Worm (Caenorhabditis elegans) whole organism, mixed stage, embryonic: ENCODE measurements around the gene col-76.

Source experiments
- M03D4.4 ChIP-seq: sonication (generic microtip); optimal IDR thresholded peaks from 2 replicates; lab custom pipeline; 2017; ENCODE audit warnings: mild to moderate bottlenecking, missing genetic modification characterization, missing compliant biosample characterization
- bed-3 ChIP-seq: fragments of 200-800 bp; sonication (Bioruptor generic); optimal IDR thresholded peaks from 3 replicates; lab custom pipeline; 2018; ENCODE audit warnings: mild to moderate bottlenecking, missing genetic modification characterization, moderate library complexity, missing compliant biosample characterization
- blmp-1 ChIP-seq: fragments of 150-350 bp; optimal IDR thresholded peaks from 2 replicates; lab custom pipeline; 2014; ENCODE audit warnings: missing biosample characterization, missing genetic modification characterization
- ceh-39 ChIP-seq: fragments of 150-350 bp; optimal IDR thresholded peaks from 2 replicates; lab custom pipeline; 2014; ENCODE audit warnings: missing biosample characterization, missing genetic modification characterization
- ceh-43 ChIP-seq: fragments of 200-800 bp; sonication (Bioruptor generic); optimal IDR thresholded peaks from 2 replicates; lab custom pipeline; 2018; ENCODE audit warnings: mild to moderate bottlenecking, missing genetic modification characterization, moderate library complexity, missing compliant biosample characterization
- ceh-83 ChIP-seq: fragments of 200-800 bp; sonication (Bioruptor generic); optimal IDR thresholded peaks from 2 replicates; lab custom pipeline; 2018; ENCODE audit warnings: mild to moderate bottlenecking, missing genetic modification characterization, missing compliant biosample characterization
- ces-1 ChIP-seq: fragments of 150-350 bp; optimal IDR thresholded peaks from 2 replicates; lab custom pipeline; 2014; ENCODE audit warnings: missing biosample characterization, missing genetic modification reagents, missing genetic modification characterization
- cnd-1 ChIP-seq: fragments of 200-800 bp; sonication (Bioruptor generic); optimal IDR thresholded peaks from 2 replicates; lab custom pipeline; 2018; ENCODE audit warnings: mild to moderate bottlenecking, missing genetic modification characterization, missing compliant biosample characterization
- drap-1 ChIP-seq: fragments of 200-800 bp; sonication (Bioruptor generic); optimal IDR thresholded peaks from 3 replicates; lab custom pipeline; 2018; ENCODE audit warnings: mild to moderate bottlenecking, missing genetic modification characterization, missing compliant biosample characterization
- elt-1 ChIP-seq: sonication (generic microtip); optimal IDR thresholded peaks from 2 replicates; lab custom pipeline; 2017; ENCODE audit warnings: missing genetic modification characterization, mild to moderate bottlenecking, missing compliant biosample characterization, antibody characterized with exemption, moderate library complexity, borderline replicate concordance; ENCODE audit not compliant: insufficient read depth
- elt-3 ChIP-seq: fragments of 150-350 bp; optimal IDR thresholded peaks from 2 replicates; lab custom pipeline; 2014; ENCODE audit warnings: missing biosample characterization, missing genetic modification characterization
- flh-1 ChIP-seq: fragments of 200-800 bp; sonication (Bioruptor generic); optimal IDR thresholded peaks from 2 replicates; lab custom pipeline; 2018; ENCODE audit warnings: mild to moderate bottlenecking, missing genetic modification characterization, moderate library complexity, missing compliant biosample characterization
- ham-2 ChIP-seq: fragments of 200-800 bp; sonication (Bioruptor generic); optimal IDR thresholded peaks from 2 replicates; lab custom pipeline; 2018; ENCODE audit warnings: mild to moderate bottlenecking, missing genetic modification characterization, missing compliant biosample characterization
- hlh-1 ChIP-seq: fragments of 150-350 bp; optimal IDR thresholded peaks from 2 replicates; lab custom pipeline; 2014; ENCODE audit warnings: missing biosample characterization, missing genetic modification reagents, missing genetic modification characterization
- lin-32 ChIP-seq: fragments of 200-800 bp; sonication (Bioruptor generic); optimal IDR thresholded peaks from 2 replicates; lab custom pipeline; 2018; ENCODE audit warnings: mild to moderate bottlenecking, missing genetic modification characterization, missing compliant biosample characterization
- lsy-2 ChIP-seq: fragments of 150-350 bp; optimal IDR thresholded peaks from 2 replicates; lab custom pipeline; 2014; ENCODE audit warnings: missing biosample characterization, missing genetic modification characterization
- mab-5 ChIP-seq: fragments of 150-350 bp; optimal IDR thresholded peaks from 2 replicates; lab custom pipeline; 2014; ENCODE audit warnings: missing biosample characterization, missing genetic modification characterization
- mep-1 ChIP-seq: fragments of 150-350 bp; optimal IDR thresholded peaks from 2 replicates; lab custom pipeline; 2017; ENCODE audit warnings: missing biosample characterization, missing genetic modification reagents, missing genetic modification characterization, inconsistent platforms
- nhr-12 ChIP-seq: fragments of 150-350 bp; optimal IDR thresholded peaks from 2 replicates; lab custom pipeline; 2014; ENCODE audit warnings: missing biosample characterization, missing genetic modification characterization
- nhr-2 ChIP-seq: fragments of 150-350 bp; optimal IDR thresholded peaks from 2 replicates; lab custom pipeline; 2014; ENCODE audit warnings: missing biosample characterization, missing genetic modification characterization
- nhr-237 ChIP-seq: fragments of 150-350 bp; optimal IDR thresholded peaks from 2 replicates; lab custom pipeline; 2014; ENCODE audit warnings: missing biosample characterization, missing genetic modification characterization
- nhr-28 ChIP-seq: fragments of 150-350 bp; optimal IDR thresholded peaks from 2 replicates; lab custom pipeline; 2014; ENCODE audit warnings: missing biosample characterization, missing genetic modification characterization
- pha-4 ChIP-seq: fragments of 150-350 bp; optimal IDR thresholded peaks from 2 replicates; lab custom pipeline; 2018; ENCODE audit warnings: missing biosample characterization, missing genetic modification reagents, missing genetic modification characterization
- snpc-4 ChIP-seq: fragments of 150-350 bp; optimal IDR thresholded peaks from 2 replicates; lab custom pipeline; 2014; ENCODE audit warnings: missing biosample characterization, missing genetic modification characterization
- sptf-1 ChIP-seq: sonication (generic microtip); optimal IDR thresholded peaks from 2 replicates; lab custom pipeline; 2017; ENCODE audit warnings: mild to moderate bottlenecking, missing genetic modification characterization, moderate library complexity, missing compliant biosample characterization
- tbx-8 ChIP-seq: fragments of 200-800 bp; sonication (Bioruptor generic); optimal IDR thresholded peaks from 2 replicates; lab custom pipeline; 2018; ENCODE audit warnings: mild to moderate bottlenecking, missing genetic modification characterization, moderate library complexity, missing compliant biosample characterization
- unc-120 ChIP-seq: sonication (generic microtip); optimal IDR thresholded peaks from 2 replicates; lab custom pipeline; 2017; ENCODE audit warnings: missing genetic modification characterization, missing compliant biosample characterization; ENCODE audit not compliant: poor library complexity, severe bottlenecking
- unc-39 ChIP-seq: fragments of 150-350 bp; optimal IDR thresholded peaks from 2 replicates; lab custom pipeline; 2014; ENCODE audit warnings: missing biosample characterization, missing genetic modification characterization
- unc-62 ChIP-seq: fragments of 150-350 bp; optimal IDR thresholded peaks from 2 replicates; lab custom pipeline; 2014; ENCODE audit warnings: missing biosample characterization, missing genetic modification reagents, missing genetic modification characterization
- zip-8 ChIP-seq: fragments of 150-350 bp; optimal IDR thresholded peaks from 2 replicates; lab custom pipeline; 2014; ENCODE audit warnings: missing biosample characterization, missing genetic modification characterization
- ztf-11 ChIP-seq: fragments of 150-350 bp; optimal IDR thresholded peaks from 2 replicates; lab custom pipeline; 2014; ENCODE audit warnings: missing biosample characterization, missing genetic modification characterization

col-76 gene

DNA sequence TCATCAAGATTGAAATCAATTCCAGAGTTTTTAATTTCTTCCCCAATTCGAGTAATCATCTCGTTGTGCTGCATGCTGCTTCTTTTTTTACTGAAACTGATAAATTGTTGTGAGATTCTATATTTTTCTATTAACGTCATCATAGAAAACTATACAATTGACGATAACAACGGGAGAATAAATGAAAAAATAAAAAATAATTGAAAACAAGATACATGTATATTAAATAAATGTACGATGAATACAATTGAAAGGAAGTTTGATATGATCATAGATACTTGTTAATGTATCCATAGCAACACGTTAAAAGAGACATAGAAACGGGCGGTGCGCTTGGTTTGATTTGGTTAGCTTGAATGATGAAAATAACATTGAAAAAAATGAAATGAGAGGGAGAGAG, 13.7 kb upstream of the col-76 start, which contains the start of gene T05C12.8:
Gene T05C12.8, minus strand, starts transcription at position 101 of the 400 bp plus-strand sequence.
- TF ChIP-seq ces-1 (peak; percentile 15), ceh-43 (GFP tag; lab: Kevin White, UChicago) (no peak)
- TF ChIP-seq, all 35 proteins: peak for 1

DNA sequence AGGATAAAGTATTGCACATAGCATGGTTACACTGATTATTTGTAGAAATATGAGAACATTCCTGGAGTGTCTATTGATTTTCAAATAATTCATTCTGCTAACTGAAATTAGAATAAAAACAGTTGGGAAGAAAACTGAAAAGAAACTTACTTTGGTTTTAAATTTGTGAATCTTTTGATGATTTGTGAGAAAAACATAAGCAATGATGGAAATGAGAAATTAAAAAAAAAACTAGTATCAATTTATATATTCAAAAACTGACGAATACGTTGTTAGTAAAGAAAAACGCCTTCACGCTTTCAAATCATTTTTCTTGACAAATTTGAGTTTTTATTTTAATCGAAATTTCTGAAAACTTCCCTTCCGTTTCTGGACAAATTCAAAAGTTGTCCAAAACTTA, 11.0 kb upstream of the col-76 start, which contains the start of gene T05C12.9:
Gene T05C12.9, minus strand, starts transcription at position 101 of the 400 bp plus-strand sequence.
- TF ChIP-seq nhr-12 (no peak), lin-32 (GFP tag; lab: Kevin White, UChicago) (no peak), lsy-2 (no peak), ceh-39 (no peak), blmp-1 (tag; lab: Kevin White, UChicago) (no peak), nhr-2 (no peak), bed-3 (GFP tag; lab: Kevin White, UChicago) (no peak), hlh-1 (tag; lab: Kevin White, UChicago) (no peak), nhr-28 (tag; lab: Kevin White, UChicago) (no peak), sptf-1 (tag; lab: Kevin White, UChicago) (no peak), unc-62 (GFP tag; lab: Kevin White, UChicago) (no peak), nhr-237 (no peak), tbx-8 (GFP tag; lab: Kevin White, UChicago) (no peak), zip-8 (no peak), elt-1 (tag; lab: Kevin White, UChicago) (no peak), M03D4.4 (tag; lab: Kevin White, UChicago) (no peak), ztf-11 (no peak)

DNA sequence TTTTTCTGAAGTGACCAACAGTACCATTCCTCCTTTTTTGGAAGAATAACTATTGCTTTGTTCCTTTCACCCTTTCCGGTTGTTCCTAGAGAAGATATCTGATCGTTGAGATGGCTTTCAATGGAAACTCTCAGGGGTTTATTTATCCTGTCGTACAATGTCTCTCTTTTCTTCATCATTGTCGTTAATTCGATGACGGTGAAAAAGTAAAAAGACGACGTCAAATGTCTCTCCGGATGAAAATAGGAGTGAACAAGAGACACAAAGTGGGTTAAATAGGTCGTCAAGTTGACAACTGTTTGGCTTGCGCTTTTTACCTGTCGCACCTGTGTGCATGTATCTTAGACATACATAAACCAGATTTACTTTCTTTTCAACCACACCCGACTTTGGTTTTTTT, 10.2 kb upstream of the col-76 start:
- no peak for TF ChIP-seq lsy-2
- TF ChIP-seq, all 35 proteins: peak for 0

DNA sequence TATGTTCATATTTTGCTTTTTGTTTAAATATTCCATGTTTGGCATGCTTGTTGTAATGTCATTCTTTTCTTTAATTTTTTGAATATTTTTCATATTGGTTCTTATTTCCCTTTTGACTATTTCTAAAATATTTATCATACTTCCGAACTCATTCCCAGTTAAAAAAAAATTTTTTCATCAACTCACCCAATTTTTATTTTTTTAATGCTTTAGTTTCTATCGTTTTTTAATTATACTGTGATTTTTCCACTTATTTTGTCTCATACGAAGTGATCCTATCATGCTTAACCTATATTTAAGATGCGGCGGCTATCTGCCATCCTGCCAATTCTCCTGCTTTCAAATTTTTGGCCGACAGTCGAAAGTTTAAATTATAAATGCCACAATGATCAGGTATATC, 5.6 kb upstream of the col-76 start, which contains the start of gene qua-1:
Gene qua-1, plus strand, starts transcription at position 301 of the 400 bp plus-strand sequence.
- TF ChIP-seq nhr-2, result no peak
- no peak for TF ChIP-seq mab-5 (tag; lab: Kevin White, UChicago)
- no peak for TF ChIP-seq flh-1 (GFP tag; lab: Kevin White, UChicago)
- TF ChIP-seq zip-8, result no peak
- TF ChIP-seq hlh-1 (tag; lab: Kevin White, UChicago), result no peak
- TF ChIP-seq snpc-4, result no peak
- no peak for TF ChIP-seq unc-62 (GFP tag; lab: Kevin White, UChicago)
- no peak for TF ChIP-seq nhr-12
- TF ChIP-seq ces-1, result no peak
- no peak for TF ChIP-seq mep-1 (tag; lab: Kevin White, UChicago)
- no peak for TF ChIP-seq sptf-1 (tag; lab: Kevin White, UChicago)

DNA sequence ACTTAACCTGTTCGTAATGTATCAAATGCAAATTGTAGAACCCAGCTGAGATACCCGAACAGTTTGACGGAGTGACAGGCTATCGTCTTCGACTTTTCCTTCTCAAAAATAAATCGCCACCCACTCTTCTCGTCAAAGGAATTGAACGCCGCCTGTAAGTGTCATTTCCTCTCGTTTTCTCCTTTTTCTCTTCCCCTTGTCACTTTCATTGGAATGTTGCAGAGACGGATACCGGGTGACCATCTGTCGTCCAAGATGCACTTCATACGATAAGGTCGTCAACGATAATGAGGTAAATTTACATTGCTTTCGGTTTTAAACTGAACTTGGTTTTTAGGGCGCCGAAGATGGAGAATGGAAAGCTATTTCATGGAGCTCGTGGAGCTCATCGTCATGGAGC, 4.3 kb upstream of the col-76 start:
- TF ChIP-seq nhr-28 (tag; lab: Kevin White, UChicago) (no peak), blmp-1 (tag; lab: Kevin White, UChicago) (peak; percentile 74), zip-8 (no peak), cnd-1 (tag; lab: Kevin White, UChicago) (no peak), drap-1 (GFP tag; lab: Kevin White, UChicago) (no peak), unc-62 (GFP tag; lab: Kevin White, UChicago) (peak; percentile 43), snpc-4 (no peak), ztf-11 (no peak)

DNA sequence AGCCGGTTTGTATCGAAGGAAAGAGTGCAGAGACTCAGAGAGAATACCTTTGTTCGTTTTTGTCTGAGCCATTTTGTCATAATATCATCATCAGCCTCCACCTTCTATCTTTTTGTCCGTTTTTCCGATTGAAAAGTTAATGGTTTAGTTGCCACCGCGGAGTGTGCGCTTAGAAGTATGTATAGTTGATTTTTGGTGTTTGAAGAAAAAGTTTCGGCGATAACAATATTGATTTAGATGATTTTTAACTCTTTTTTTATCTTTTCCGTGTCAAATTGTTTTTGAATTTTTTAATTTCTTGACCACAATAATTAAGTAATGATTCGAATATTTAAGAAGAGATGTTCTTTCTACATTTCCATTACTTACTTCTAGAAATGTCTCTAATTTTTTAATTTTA, 1.5 kb downstream of the col-76 start:
- TF ChIP-seq elt-3 (tag; lab: Kevin White, UChicago) (no peak), lsy-2 (no peak), ceh-39 (no peak), ces-1 (no peak), tbx-8 (GFP tag; lab: Kevin White, UChicago) (no peak)

DNA sequence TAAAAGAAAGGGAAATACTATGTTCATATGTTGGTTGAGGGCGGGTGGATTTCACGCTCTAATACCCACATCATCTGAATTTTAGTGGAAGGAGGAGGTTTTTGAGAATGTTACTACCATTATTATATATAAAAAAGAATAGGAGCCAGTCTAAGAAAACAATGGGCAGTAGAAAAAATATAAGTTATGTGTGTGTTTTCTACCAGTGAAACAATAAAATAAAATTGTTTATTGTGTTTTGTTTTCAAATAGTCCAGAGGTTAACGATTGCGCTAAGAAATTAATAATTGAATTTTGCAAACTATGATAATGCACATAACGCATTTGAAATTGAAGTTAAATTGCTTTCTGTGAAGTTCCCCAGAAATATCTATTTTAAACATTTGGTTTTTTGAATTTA, 5.3 kb downstream of the col-76 start, which contains the start of gene M110.8:
Gene M110.8, minus strand, starts transcription at position 101 of the 400 bp plus-strand sequence.
- TF ChIP-seq mab-5 (tag; lab: Kevin White, UChicago) (no peak), cnd-1 (tag; lab: Kevin White, UChicago) (no peak)

DNA sequence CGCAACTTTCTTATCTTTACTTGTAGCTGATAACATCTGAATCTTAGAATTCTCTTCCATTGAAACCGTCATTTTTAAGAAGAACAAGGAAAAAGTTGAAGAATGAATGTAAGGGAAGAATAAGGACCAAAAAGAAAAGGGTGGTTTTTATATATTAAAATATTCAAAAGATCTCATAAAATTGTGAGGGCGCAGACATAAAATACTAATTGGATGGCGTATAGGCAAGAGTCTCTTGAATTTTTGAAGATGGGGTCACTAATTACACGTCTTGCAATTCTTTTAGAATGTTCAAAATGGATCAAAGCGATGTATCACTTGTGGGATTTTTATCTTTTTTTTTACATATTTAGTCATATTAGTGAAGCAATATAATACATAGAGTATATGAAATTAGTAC, 8.5 kb downstream of the col-76 start, which contains the start of gene twk-3:
Gene twk-3, minus strand, starts transcription at position 101 of the 400 bp plus-strand sequence.
- TF ChIP-seq tbx-8 (GFP tag; lab: Kevin White, UChicago), result no peak
- no peak for TF ChIP-seq unc-39
- no peak for TF ChIP-seq bed-3 (GFP tag; lab: Kevin White, UChicago)
- no peak for TF ChIP-seq ceh-43 (GFP tag; lab: Kevin White, UChicago)
- TF ChIP-seq ceh-83 (GFP tag; lab: Kevin White, UChicago), result no peak
- TF ChIP-seq M03D4.4 (tag; lab: Kevin White, UChicago), result no peak
- no peak for TF ChIP-seq flh-1 (GFP tag; lab: Kevin White, UChicago)
- no peak for TF ChIP-seq pha-4
- no peak for TF ChIP-seq elt-3 (tag; lab: Kevin White, UChicago)
- TF ChIP-seq snpc-4, result no peak
- no peak for TF ChIP-seq blmp-1 (tag; lab: Kevin White, UChicago)
- TF ChIP-seq mep-1 (tag; lab: Kevin White, UChicago), result no peak
- TF ChIP-seq unc-120 (tag; lab: Kevin White, UChicago), result no peak
- TF ChIP-seq zip-8, result no peak
- TF ChIP-seq ham-2 (GFP tag; lab: Kevin White, UChicago), result no peak
- no peak for TF ChIP-seq lsy-2
- no peak for TF ChIP-seq nhr-12
